Worm (Caenorhabditis elegans): ENCODE data around the gene lec-5.

- no peak for TF ChIP-seq nfya-1 (tag; optimal IDR thresholded peaks at IDR 0.05; ENCODE audit: borderline replicate concordance, insufficient read depth)
- no peak for TF ChIP-seq sea-2 (GFP tag; IDR thresholded peaks at IDR 0.05)
- TF ChIP-seq unc-62 (GFP tag; optimal IDR thresholded peaks at IDR 0.05): no peak
- TF ChIP-seq nhr-27 (tag; optimal IDR thresholded peaks at IDR 0.05): no peak
Measured at ce11 chrII:5819655-5820054, 21.2 kb downstream of the lec-5 start.
